Fruit fly (Drosophila melanogaster) whole organism, embryonic: ENCODE measurements around the gene GluRIA.

Experiments
- BtbVII ChIP-seq: fragments of 200-800 bp; sonication (Bioruptor generic); optimal IDR thresholded peaks from 3 replicates; lab custom pipeline; 2017; ENCODE audit warnings: missing biosample characterization, mild to moderate bottlenecking, missing genetic modification characterization
- CG10147 ChIP-seq: fragments of 200-800 bp; sonication (Bioruptor generic); optimal IDR thresholded peaks from 2 replicates; lab custom pipeline; 2019; ENCODE audit warnings: missing biosample characterization, mild to moderate bottlenecking, missing genetic modification characterization, moderate library complexity
- CG10209 ChIP-seq: fragments of 200-800 bp; sonication (Bioruptor generic); optimal IDR thresholded peaks from 3 replicates; lab custom pipeline; 2017; ENCODE audit warnings: missing biosample characterization, mild to moderate bottlenecking, missing genetic modification characterization, missing genetic modification reagents
- CG10654 ChIP-seq: fragments of 200-800 bp; sonication (Bioruptor generic); optimal IDR thresholded peaks from 2 replicates; lab custom pipeline; 2016; ENCODE audit warnings: missing biosample characterization, missing genetic modification characterization
- CG11695 ChIP-seq: fragments of 200-800 bp; sonication (Bioruptor generic); IDR thresholded peaks from 3 replicates; pipeline ENCODE4 v1.3.6; 2022; ENCODE audit warnings: missing biosample characterization, missing genetic modification characterization
- CG13424 ChIP-seq: fragments of 200-800 bp; sonication (Bioruptor generic); optimal IDR thresholded peaks from 2 replicates; lab custom pipeline; 2019; ENCODE audit warnings: missing biosample characterization, mild to moderate bottlenecking, missing genetic modification characterization, moderate library complexity
- CG16813 ChIP-seq: fragments of 200-800 bp; sonication (Bioruptor generic); IDR thresholded peaks from 3 replicates; pipeline ENCODE4 v1.3.6; 2022; ENCODE audit warnings: missing biosample characterization, missing genetic modification characterization; ENCODE audit not compliant: partially characterized antibody
- CG17328 ChIP-seq: fragments of 200-800 bp; sonication (Bioruptor generic); IDR thresholded peaks from 2 replicates; pipeline ENCODE4 v1.3.6; 2022; ENCODE audit warnings: missing biosample characterization, missing genetic modification characterization
- CG2889 ChIP-seq: fragments of 200-800 bp; sonication (Bioruptor generic); IDR thresholded peaks from 3 replicates; pipeline ENCODE4 v1.3.6; 2022; ENCODE audit warnings: missing biosample characterization, missing genetic modification characterization
- CG34224 ChIP-seq: fragments of 200-800 bp; sonication (Bioruptor generic); IDR thresholded peaks from 3 replicates; pipeline ENCODE4 v1.3.6; 2022; ENCODE audit warnings: missing biosample characterization, missing genetic modification characterization; ENCODE audit not compliant: partially characterized antibody
- CG3838 ChIP-seq: fragments of 200-800 bp; sonication (Bioruptor generic); optimal IDR thresholded peaks from 3 replicates; lab custom pipeline; 2016; ENCODE audit warnings: missing biosample characterization, missing genetic modification characterization
- CG3847 ChIP-seq: fragments of 200-800 bp; sonication (Bioruptor generic); IDR thresholded peaks from 2 replicates; pipeline ENCODE4 v1.3.6; 2022; ENCODE audit warnings: missing biosample characterization, missing genetic modification characterization
- CG43689 ChIP-seq: fragments of 200-800 bp; sonication (Bioruptor generic); IDR thresholded peaks from 2 replicates; pipeline ENCODE4 v1.3.6; 2022; ENCODE audit warnings: missing biosample characterization, missing genetic modification characterization
- CG6683 ChIP-seq: fragments of 200-800 bp; sonication (Bioruptor generic); optimal IDR thresholded peaks from 2 replicates; lab custom pipeline; 2017; ENCODE audit warnings: missing biosample characterization, mild to moderate bottlenecking, missing genetic modification characterization, missing genetic modification reagents
- CG7963 ChIP-seq: fragments of 200-800 bp; sonication (Bioruptor generic); IDR thresholded peaks from 3 replicates; pipeline ENCODE4 v1.3.6; 2022; ENCODE audit warnings: missing biosample characterization, missing genetic modification characterization; ENCODE audit not compliant: partially characterized antibody
- CG9932 ChIP-seq: fragments of 200-800 bp; sonication (Bioruptor generic); IDR thresholded peaks from 2 replicates; pipeline ENCODE4 v1.3.6; 2022; ENCODE audit warnings: missing biosample characterization, missing genetic modification characterization
- CTCF ChIP-seq: fragments of 200-800 bp; sonication (Bioruptor generic); optimal IDR thresholded peaks from 2 replicates; lab custom pipeline; 2017; ENCODE audit warnings: missing biosample characterization, mild to moderate bottlenecking, missing genetic modification characterization, moderate library complexity
- Drgx ChIP-seq: fragments of 200-800 bp; sonication (Bioruptor generic); IDR thresholded peaks from 2 replicates; pipeline ENCODE4 v1.3.6; 2022; ENCODE audit warnings: missing biosample characterization, missing genetic modification characterization
- Fer2 ChIP-seq: fragments of 200-800 bp; sonication (Bioruptor generic); optimal IDR thresholded peaks from 2 replicates; lab custom pipeline; 2018; ENCODE audit warnings: missing biosample characterization, mild to moderate bottlenecking, missing genetic modification characterization, moderate library complexity
- Hand ChIP-seq: fragments of 200-800 bp; sonication (Bioruptor generic); optimal IDR thresholded peaks from 2 replicates; lab custom pipeline; 2017; ENCODE audit warnings: mild to moderate bottlenecking, missing biosample characterization, missing genetic modification reagents, missing genetic modification characterization
- HmgZ ChIP-seq: fragments of 200-800 bp; sonication (Bioruptor generic); optimal IDR thresholded peaks from 2 replicates; lab custom pipeline; 2018; ENCODE audit warnings: missing biosample characterization, mild to moderate bottlenecking, missing genetic modification characterization
- Hr78 ChIP-seq, 2 experiments: fragments of 200-800 bp in 1 of 2; fragments of >200 bp in 1 of 2; sonication (Bioruptor generic) in 1 of 2; optimal IDR thresholded peaks; 2 replicates each; lab custom pipeline; 2017 to 2019; ENCODE audit warnings: missing biosample characterization in 2 of 2, missing genetic modification characterization in 2 of 2, mild to moderate bottlenecking in 1 of 2, moderate library complexity in 1 of 2
- NK7.1 ChIP-seq: fragments of 200-800 bp; sonication (Bioruptor generic); optimal IDR thresholded peaks from 3 replicates; lab custom pipeline; 2016; ENCODE audit warnings: missing biosample characterization, missing genetic modification characterization
- Nf-YC ChIP-seq: fragments of 200-800 bp; optimal IDR thresholded peaks from 3 replicates; lab custom pipeline; 2019; ENCODE audit warnings: missing biosample characterization, mild to moderate bottlenecking, missing genetic modification characterization, moderate library complexity
- Rfx ChIP-seq: fragments of 200-800 bp; sonication (Bioruptor generic); IDR thresholded peaks from 2 replicates; pipeline ENCODE4 v1.3.6; 2022; ENCODE audit warnings: missing biosample characterization, missing genetic modification characterization
- TFAM ChIP-seq: fragments of 200-800 bp; sonication (Bioruptor generic); optimal IDR thresholded peaks from 2 replicates; lab custom pipeline; 2017; ENCODE audit warnings: missing biosample characterization, missing genetic modification characterization, inconsistent platforms
- ap ChIP-seq: fragments of 200-800 bp; sonication (Bioruptor generic); IDR thresholded peaks from 2 replicates; pipeline ENCODE4 v1.3.6; 2022; ENCODE audit warnings: missing biosample characterization, missing genetic modification characterization
- bab2 ChIP-seq: fragments of 200-800 bp; sonication (Bioruptor generic); optimal IDR thresholded peaks from 2 replicates; lab custom pipeline; 2016; ENCODE audit warnings: missing biosample characterization, missing genetic modification characterization
- chn ChIP-seq: fragments of 200-800 bp; sonication (Bioruptor generic); optimal IDR thresholded peaks from 2 replicates; lab custom pipeline; 2016; ENCODE audit warnings: missing biosample characterization, missing genetic modification characterization
- eve ChIP-seq, 2 experiments: fragments of >200 bp; optimal IDR thresholded peaks; 2 replicates each; lab custom pipeline; 2017; ENCODE audit warnings: missing biosample characterization in 2 of 2, missing genetic modification characterization in 2 of 2
- fru ChIP-seq: fragments of >200 bp; optimal IDR thresholded peaks from 2 replicates; lab custom pipeline; 2017
- gce ChIP-seq: fragments of 200-800 bp; sonication (Bioruptor generic); IDR thresholded peaks from 3 replicates; pipeline ENCODE4 v1.3.6; 2022; ENCODE audit warnings: missing biosample characterization, missing genetic modification characterization
- gro ChIP-seq: fragments of 200-800 bp; sonication (Bioruptor generic); optimal IDR thresholded peaks from 2 replicates; lab custom pipeline; 2016; ENCODE audit warnings: missing biosample characterization, missing genetic modification characterization
- hb ChIP-seq: fragments of 200-800 bp; sonication (Bioruptor generic); IDR thresholded peaks from 3 replicates; pipeline ENCODE4 v1.3.6; 2022; ENCODE audit warnings: missing biosample characterization, missing genetic modification characterization; ENCODE audit not compliant: partially characterized antibody
- hkb ChIP-seq, 2 experiments: fragments of 200-800 bp in 1 of 2; fragments of >200 bp in 1 of 2; sonication (Bioruptor generic) in 1 of 2; IDR thresholded peaks in 1 of 2; optimal IDR thresholded peaks in 1 of 2; 2 replicates each; pipeline versions ENCODE4 v1.3.6 to Lab custom; 2017 to 2022; ENCODE audit warnings: missing biosample characterization in 1 of 2, missing genetic modification characterization in 1 of 2
- klu ChIP-seq: fragments of 200-800 bp; sonication (Bioruptor generic); IDR thresholded peaks from 2 replicates; pipeline ENCODE4 v1.3.6; 2022; ENCODE audit warnings: missing biosample characterization, missing genetic modification characterization
- lola ChIP-seq, 3 experiments: fragments of >200 bp in 2 of 3; fragments of 200-800 bp in 1 of 3; sonication (Bioruptor generic) in 1 of 3; optimal IDR thresholded peaks; 2 replicates each; lab custom pipeline; 2017 to 2019; ENCODE audit warnings: missing biosample characterization in 3 of 3, missing genetic modification characterization in 3 of 3, mild to moderate bottlenecking in 1 of 3, moderate library complexity in 1 of 3
- lov ChIP-seq, 2 experiments: fragments of 200-800 bp in 1 of 2; fragments of >200 bp in 1 of 2; sonication (Bioruptor generic) in 1 of 2; IDR thresholded peaks in 1 of 2; optimal IDR thresholded peaks in 1 of 2; 2 replicates in 1 of 2; 3 replicates in 1 of 2; pipeline versions ENCODE4 v1.3.6 to Lab custom; 2017 to 2022; ENCODE audit warnings: missing biosample characterization in 1 of 2, missing genetic modification characterization in 1 of 2
- mirr ChIP-seq: fragments of 200-800 bp; sonication (Bioruptor generic); optimal IDR thresholded peaks from 3 replicates; lab custom pipeline; 2018; ENCODE audit warnings: missing biosample characterization, mild to moderate bottlenecking, missing genetic modification characterization
- pfk ChIP-seq: fragments of 200-800 bp; sonication (Bioruptor generic); optimal IDR thresholded peaks from 2 replicates; lab custom pipeline; 2018; ENCODE audit warnings: missing biosample characterization, mild to moderate bottlenecking, missing genetic modification characterization, moderate library complexity
- psq ChIP-seq: fragments of 200-800 bp; sonication (Bioruptor generic); optimal IDR thresholded peaks from 2 replicates; lab custom pipeline; 2017; ENCODE audit warnings: missing biosample characterization, missing genetic modification characterization
- repo ChIP-seq: fragments of 200-800 bp; sonication (Bioruptor generic); optimal IDR thresholded peaks from 2 replicates; lab custom pipeline; 2016; ENCODE audit warnings: missing biosample characterization, missing genetic modification characterization
- run ChIP-seq: fragments of 200-800 bp; sonication (Bioruptor generic); optimal IDR thresholded peaks from 3 replicates; lab custom pipeline; 2018; ENCODE audit warnings: missing biosample characterization, mild to moderate bottlenecking, missing genetic modification characterization
- sisA ChIP-seq: fragments of 200-800 bp; sonication (Bioruptor generic); IDR thresholded peaks from 2 replicates; pipeline ENCODE4 v1.3.6; 2022; ENCODE audit warnings: missing biosample characterization, missing genetic modification characterization
- sob ChIP-seq: fragments of 200-800 bp; sonication (Bioruptor generic); IDR thresholded peaks from 2 replicates; pipeline ENCODE4 v1.3.6; 2022; ENCODE audit warnings: missing biosample characterization, missing genetic modification characterization
- sug ChIP-seq: fragments of 200-800 bp; optimal IDR thresholded peaks from 2 replicates; lab custom pipeline; 2019; ENCODE audit warnings: missing biosample characterization, mild to moderate bottlenecking, missing genetic modification characterization, moderate library complexity
- toy ChIP-seq: fragments of 200-800 bp; sonication (Bioruptor generic); IDR thresholded peaks from 2 replicates; pipeline ENCODE4 v1.3.6; 2022; ENCODE audit warnings: missing biosample characterization, missing genetic modification characterization
- unpg ChIP-seq: fragments of 200-800 bp; sonication (Bioruptor generic); optimal IDR thresholded peaks from 3 replicates; lab custom pipeline; 2018; ENCODE audit warnings: missing biosample characterization, mild to moderate bottlenecking, missing genetic modification characterization, moderate library complexity
- wdn ChIP-seq: fragments of 200-800 bp; sonication (Bioruptor generic); IDR thresholded peaks from 2 replicates; pipeline ENCODE4 v1.3.6; 2022; ENCODE audit warnings: missing biosample characterization, missing genetic modification characterization
- zf30C ChIP-seq: fragments of 200-800 bp; sonication (Bioruptor generic); optimal IDR thresholded peaks from 3 replicates; lab custom pipeline; 2018; ENCODE audit warnings: missing biosample characterization, mild to moderate bottlenecking, missing genetic modification characterization

GluRIA gene

DNA sequence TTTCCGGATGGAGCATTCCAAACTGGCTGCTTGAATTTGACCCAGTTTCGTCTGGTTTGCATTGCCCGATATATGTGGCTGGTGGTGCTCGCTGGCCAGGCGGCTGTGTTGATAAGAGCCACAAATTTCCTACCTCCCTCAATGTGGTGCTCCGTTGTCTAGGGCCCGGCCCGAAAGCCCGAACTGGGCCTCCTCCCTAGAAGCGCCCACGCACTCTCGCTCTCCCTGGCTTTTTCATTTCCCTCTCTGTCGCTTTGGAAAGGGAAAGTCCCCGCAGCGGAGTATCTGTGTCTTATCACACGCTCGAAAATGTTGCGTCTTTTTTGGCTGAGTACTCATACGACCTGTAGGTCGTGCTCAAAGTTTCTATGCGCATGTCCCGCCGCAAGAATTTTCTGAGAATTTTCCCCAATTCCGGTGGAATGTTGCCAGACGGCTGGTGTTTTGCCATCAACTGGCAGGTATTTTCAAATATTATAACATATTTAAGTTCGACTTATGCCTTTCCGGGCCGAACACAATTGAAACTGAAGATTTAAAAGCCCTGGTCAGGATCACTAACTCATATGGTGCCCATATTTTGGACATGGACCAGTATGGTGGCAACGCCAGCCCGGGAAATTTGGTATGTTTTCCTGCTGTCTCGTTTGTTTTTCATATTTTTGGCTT is 14.8 kb upstream of the GluRIA start, which contains the start of gene axed (continued):
- TF ChIP-seq CG10654 (GFP tag; lab: Kevin White, UChicago) (no peak), psq (GFP tag; lab: Kevin White, UChicago) (no peak), toy (GFP tag; lab: Robert Waterston, UW) (no peak), chn (no peak), Hr78 (GFP tag; optimal IDR thresholded peaks at IDR 0.05; lab: Kevin White, UChicago) (no peak), TFAM (no peak), CG9932 (GFP tag; lab: Robert Waterston, UW) (0 out of 2 replicates have a peak, but pooled peaks have one; percentile 11), unpg (GFP tag; lab: Kevin White, UChicago) (no peak), hb (no peak), mirr (GFP tag; lab: Kevin White, UChicago) (no peak), bab2 (GFP tag; lab: Kevin White, UChicago) (peak; percentile 15), lola (GFP tag; optimal IDR thresholded peaks at IDR 0.05; lab: Kevin White, UChicago) (no peak), Drgx (GFP tag; lab: Robert Waterston, UW) (no peak), fru (lab: Kevin White, UChicago) (no peak), wdn (0 out of 2 replicates have a peak, but pooled peaks have one; percentile 11), CG10209 (GFP tag; lab: Kevin White, UChicago) (peak; percentile 3), CG34224 (no peak), sob (no peak; the same call in 1 of the 2 replicates), sug (peak; percentile 19), klu (GFP tag; lab: Robert Waterston, UW) (no peak), run (tag; lab: Kevin White, UChicago) (no peak), gro (GFP tag; lab: Kevin White, UChicago) (no peak), CG3838 (GFP tag; lab: Kevin White, UChicago) (peak; percentile 11), hkb (optimal IDR thresholded peaks at IDR 0.05; lab: Kevin White, UChicago) (peak; percentile 15), hkb (GFP tag; IDR thresholded peaks at IDR 0.05; lab: Robert Waterston, UW) (no peak), eve (GFP tag; optimal IDR thresholded peaks at IDR 0.05; lab: Kevin White, UChicago) (no peak), CG3847 (GFP tag; lab: Robert Waterston, UW) (0 out of 2 replicates have a peak, but pooled peaks have one; percentile 20), repo (GFP tag; lab: Kevin White, UChicago) (no peak), CTCF (GFP tag; lab: Kevin White, UChicago) (no peak), Nf-YC (tag; lab: Kevin White, UChicago) (no peak), BtbVII (GFP tag; lab: Kevin White, UChicago) (peak; percentile 58), sisA (no peak), ap (GFP tag; lab: Robert Waterston, UW) (no peak), pfk (peak; percentile 15), CG11695 (GFP tag; lab: Robert Waterston, UW) (no peak), NK7.1 (no peak), CG16813 (GFP tag; lab: Robert Waterston, UW) (no peak), Fer2 (tag; lab: Kevin White, UChicago) (no peak), lov (optimal IDR thresholded peaks at IDR 0.05; lab: Kevin White, UChicago) (no peak), lov (GFP tag; IDR thresholded peaks at IDR 0.05; lab: Robert Waterston, UW) (no peak), Rfx (GFP tag; lab: Robert Waterston, UW) (peak; percentile 23; the same call in 1 of the 2 replicates), CG17328 (GFP tag; lab: Robert Waterston, UW) (no peak), zf30C (GFP tag; lab: Kevin White, UChicago) (no peak), CG7963 (no peak), CG13424 (peak; percentile 2), HmgZ (tag; lab: Kevin White, UChicago) (no peak), Hand (GFP tag; lab: Kevin White, UChicago) (no peak), gce (GFP tag; lab: Robert Waterston, UW) (no peak), CG2889 (GFP tag; lab: Robert Waterston, UW) (no peak), CG43689 (GFP tag; lab: Robert Waterston, UW) (no peak), CG10147 (GFP tag; lab: Kevin White, UChicago) (peak; percentile 49), CG6683 (GFP tag; lab: Kevin White, UChicago) (no peak)
